Worm (Caenorhabditis elegans) whole organism, L1 larva: ENCODE data around the gene madf-1.

Source experiments
- ama-1 ChIP-seq: fragments of 150-350 bp; optimal IDR thresholded peaks from 2 replicates; lab custom pipeline; 2014
- elt-3 ChIP-seq, 6 experiments: fragments of 150-350 bp in 1 of 6; sonication (generic microtip); optimal IDR thresholded peaks; 2 replicates each; lab custom pipeline; 2017 to 2018; ENCODE audit warnings: missing biosample characterization in 6 of 6, missing genetic modification characterization in 6 of 6, inconsistent platforms in 1 of 6
- fkh-10 ChIP-seq: sonication (generic microtip); optimal IDR thresholded peaks from 2 replicates; lab custom pipeline; 2017; ENCODE audit warnings: missing biosample characterization, missing genetic modification reagents, missing genetic modification characterization
- fos-1 ChIP-seq: fragments of 150-350 bp; optimal IDR thresholded peaks from 2 replicates; lab custom pipeline; 2014; ENCODE audit warnings: missing biosample characterization, missing genetic modification characterization
- lsy-2 ChIP-seq, 2 experiments: fragments of 150-350 bp; optimal IDR thresholded peaks; 2 replicates each; lab custom pipeline; 2014; ENCODE audit warnings: missing biosample characterization in 2 of 2, missing genetic modification characterization in 2 of 2
- rnt-1 ChIP-seq: sonication (generic microtip); optimal IDR thresholded peaks from 2 replicates; lab custom pipeline; 2016; ENCODE audit warnings: mild to moderate bottlenecking, missing genetic modification characterization, moderate library complexity, missing compliant biosample characterization
- skn-1 ChIP-seq: fragments of 150-350 bp; optimal IDR thresholded peaks from 2 replicates; lab custom pipeline; 2014; ENCODE audit warnings: missing biosample characterization, missing genetic modification characterization
- unc-62 ChIP-seq: fragments of 150-350 bp; optimal IDR thresholded peaks from 2 replicates; lab custom pipeline; 2014; ENCODE audit warnings: missing biosample characterization, missing genetic modification reagents, missing genetic modification characterization
- ztf-11 ChIP-seq, 2 experiments: sonication (generic microtip); optimal IDR thresholded peaks; 2 replicates each; lab custom pipeline; 2016 to 2017; ENCODE audit warnings: missing genetic modification characterization in 2 of 2, missing biosample characterization in 1 of 2, missing compliant biosample characterization in 1 of 2

- TF ChIP-seq ama-1 (lab: Kevin White, UChicago) (no peak), elt-3 (tag; optimal IDR thresholded peaks at IDR 0.05; lab: Kevin White, UChicago) (no peak), rnt-1 (tag; lab: Kevin White, UChicago) (no peak), unc-62 (GFP tag; lab: Kevin White, UChicago) (no peak), skn-1 (tag; lab: Kevin White, UChicago) (no peak), lsy-2 (tag; optimal IDR thresholded peaks at IDR 0.05; lab: Kevin White, UChicago) (no peak), ztf-11 (tag; optimal IDR thresholded peaks at IDR 0.05; lab: Kevin White, UChicago) (no peak), fkh-10 (GFP tag; lab: Kevin White, UChicago) (no peak), fos-1 (tag; lab: Kevin White, UChicago) (no peak)
Measured at ce11 chrIV:831796-832486, at the start of gene madf-1, which contains the start of gene Y55F3BR.10.
